Fruit fly (Drosophila melanogaster) S2 (cell line): ENCODE results near the gene CG17129.

Experiments used
- CG8478 ChIP-seq: fragments of >200 bp; optimal IDR thresholded peaks from 2 replicates; lab custom pipeline; 2018
- CTCF ChIP-seq, 2 experiments: fragments of >200 bp; optimal IDR thresholded peaks; 2 replicates each; lab custom pipeline; 2018

dm6 chr3L:644111-644718, 35.9 kb downstream of the CG17129 start:
- TF ChIP-seq CTCF (optimal IDR thresholded peaks at IDR 0.05; lab: Kevin White, UChicago) = no peak
- no peak for TF ChIP-seq CG8478 (lab: Kevin White, UChicago)
